Fruit fly (Drosophila melanogaster): ENCODE measurements around the gene Cyp4d1.

The Cyp4d1 gene

DNA sequence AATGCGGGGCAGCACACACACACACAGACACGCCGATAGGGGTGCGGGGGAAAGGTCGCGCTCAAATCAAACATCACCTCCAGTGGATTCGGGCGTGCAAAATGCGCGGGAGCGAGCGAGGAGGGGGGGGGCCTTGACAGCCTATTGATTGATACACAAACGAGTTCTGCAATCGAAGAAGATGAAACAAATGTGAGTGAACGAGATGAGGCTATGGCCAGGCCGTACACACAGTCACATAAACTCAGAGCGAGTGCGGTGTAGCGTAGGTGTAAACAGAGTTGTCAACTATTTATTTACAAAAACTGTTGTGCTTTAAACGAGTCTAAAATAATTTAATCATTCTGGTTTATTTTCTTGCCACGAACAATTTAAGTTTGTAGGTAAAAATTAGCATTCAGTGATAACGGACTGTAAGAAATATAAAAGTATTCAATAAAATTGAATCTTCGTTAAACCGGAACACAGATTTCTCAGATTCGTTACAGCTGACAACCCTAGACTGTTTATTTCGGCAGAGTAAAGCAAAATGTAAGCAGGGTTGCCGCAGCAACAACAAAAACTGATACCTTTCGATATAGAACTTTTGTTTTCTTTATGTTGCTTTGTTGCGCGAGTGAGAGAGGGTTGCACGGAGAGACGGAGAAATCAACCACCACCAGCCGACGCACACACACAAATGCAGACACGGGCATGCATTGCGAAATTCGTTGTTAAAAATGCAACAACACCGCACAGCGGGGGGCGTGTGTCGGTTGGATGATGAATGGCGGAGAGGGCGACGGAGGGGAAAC lies 26.8 kb downstream of the Cyp4d1 start (continued):
- TF ChIP-seq CG8119 (GFP tag; IDR thresholded peaks at IDR 0.05): peak; percentile 83
- peak; percentile 80 for TF ChIP-seq fd59A (GFP tag; optimal IDR thresholded peaks at IDR 0.05)
- TF ChIP-seq Hr39 (GFP tag; optimal IDR thresholded peaks at IDR 0.05): peak; percentile 93
- TF ChIP-seq CG6276 (GFP tag; optimal IDR thresholded peaks at IDR 0.05): peak; percentile 83
- peak; percentile 92 for TF ChIP-seq cyc (GFP tag; optimal IDR thresholded peaks at IDR 0.05)
- TF ChIP-seq CG3919 (GFP tag; optimal IDR thresholded peaks at IDR 0.05): peak; percentile 81
- peak; percentile 86 for TF ChIP-seq CG6854 (GFP tag; optimal IDR thresholded peaks at IDR 0.05)
- peak; percentile 43 for TF ChIP-seq fkh (GFP tag; optimal IDR thresholded peaks at IDR 0.05)
- peak; percentile 85 for TF ChIP-seq CG8319 (GFP tag; optimal IDR thresholded peaks at IDR 0.05)
- TF ChIP-seq dac (GFP tag; optimal IDR thresholded peaks at IDR 0.05): peak; percentile 28

DNA sequence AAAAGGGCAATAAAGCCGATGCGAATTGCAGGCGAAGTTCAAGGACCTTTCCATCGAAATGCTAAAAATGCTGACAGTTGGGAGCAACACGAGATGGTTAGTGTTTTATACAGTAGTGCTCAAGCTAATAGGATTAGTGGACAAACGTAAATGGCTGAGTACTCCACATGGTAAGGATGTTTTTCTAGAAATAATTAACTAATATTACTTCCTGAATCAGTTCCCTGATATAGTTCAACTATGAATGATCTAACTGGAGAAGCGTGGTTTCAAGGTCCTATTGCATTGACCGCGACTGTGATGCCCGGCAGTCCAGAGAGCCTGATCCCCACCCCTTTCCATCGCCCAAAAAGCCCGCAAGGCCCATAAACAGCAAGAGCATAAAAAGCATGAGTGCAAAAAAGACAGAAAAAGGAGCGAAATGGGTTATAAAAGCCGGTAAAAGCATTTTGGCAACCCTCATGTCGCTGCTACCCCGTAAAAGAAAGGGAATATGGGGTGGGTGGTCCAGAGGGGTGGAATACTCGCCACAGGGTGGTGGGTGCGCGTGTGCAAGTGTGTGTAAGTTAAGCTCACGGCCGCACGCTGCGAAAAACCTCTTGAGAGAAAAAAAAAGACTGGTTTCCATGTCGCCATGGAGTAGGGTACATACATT lies 27.6 kb downstream of the Cyp4d1 start:
- TF ChIP-seq CG8119 (GFP tag; IDR thresholded peaks at IDR 0.05) (peak; percentile 80), Met (GFP tag; optimal IDR thresholded peaks at IDR 0.05) (peak; percentile 94), CG11294 (GFP tag; IDR thresholded peaks at IDR 0.05) (no peak), salr (GFP tag; optimal IDR thresholded peaks at IDR 0.05) (peak; percentile 58 to 77), Eip78C (GFP tag) (peak; percentile 96), CG3032 (tag; optimal IDR thresholded peaks at IDR 0.05) (peak; percentile 78), OdsH (GFP tag; optimal IDR thresholded peaks at IDR 0.05) (peak; percentile 86), vri (GFP tag; optimal IDR thresholded peaks at IDR 0.05) (peak; percentile 88), esn (GFP tag; optimal IDR thresholded peaks at IDR 0.05) (peak; percentile 93), CG7368 (GFP tag; optimal IDR thresholded peaks at IDR 0.05) (peak; percentile 74), CG6808 (GFP tag; optimal IDR thresholded peaks at IDR 0.05) (peak; percentile 73), Smox (GFP tag; optimal IDR thresholded peaks at IDR 0.05) (peak; percentile 92), eg (GFP tag; IDR thresholded peaks at IDR 0.05) (peak; percentile 72), cyc (GFP tag; optimal IDR thresholded peaks at IDR 0.05) (peak; percentile 92), pdm3 (GFP tag; optimal IDR thresholded peaks at IDR 0.05) (peak; percentile 88), Blimp-1 (GFP tag; optimal IDR thresholded peaks at IDR 0.05) (peak; percentile 69), fd85E (GFP tag; optimal IDR thresholded peaks at IDR 0.05) (peak; percentile 56), svp (GFP tag) (peak; percentile 94), CG31627 (GFP tag; optimal IDR thresholded peaks at IDR 0.05) (peak; percentile 92), dsx (GFP tag; optimal IDR thresholded peaks at IDR 0.05; ENCODE audit: poor library complexity, severe bottlenecking) (peak; percentile 75), CG8632 (GFP tag; optimal IDR thresholded peaks at IDR 0.05) (peak; percentile 77), ss (GFP tag; optimal IDR thresholded peaks at IDR 0.05) (peak; percentile 57 to 69), CG10631 (GFP tag; optimal IDR thresholded peaks at IDR 0.05) (peak; percentile 83), Ets96B (tag; optimal IDR thresholded peaks at IDR 0.05) (peak; percentile 83), net (GFP tag; optimal IDR thresholded peaks at IDR 0.05) (peak; percentile 77), dac (GFP tag; optimal IDR thresholded peaks at IDR 0.05) (peak; percentile 33), acj6 (GFP tag; optimal IDR thresholded peaks at IDR 0.05) (peak; percentile 80), Sox15 (GFP tag; optimal IDR thresholded peaks at IDR 0.05) (peak; percentile 70), CG1621 (tag; optimal IDR thresholded peaks at IDR 0.05) (peak; percentile 84), CG9139 (GFP tag; optimal IDR thresholded peaks at IDR 0.05) (peak; percentile 69), Hr4 (GFP tag; optimal IDR thresholded peaks at IDR 0.05) (peak; percentile 77), CG6276 (GFP tag; optimal IDR thresholded peaks at IDR 0.05) (peak; percentile 67), Hr39 (GFP tag; optimal IDR thresholded peaks at IDR 0.05) (peak; percentile 92), CG16779 (tag; optimal IDR thresholded peaks at IDR 0.05) (peak; percentile 38), Ets21C (GFP tag; optimal IDR thresholded peaks at IDR 0.05) (peak; percentile 90), lz (GFP tag; optimal IDR thresholded peaks at IDR 0.05) (peak; percentile 91), CG6854 (GFP tag; optimal IDR thresholded peaks at IDR 0.05) (peak; percentile 88), CG6163 (GFP tag; IDR thresholded peaks at IDR 0.05) (peak; percentile 88), Sox14 (GFP tag; optimal IDR thresholded peaks at IDR 0.05) (peak; percentile 88), spab (GFP tag; optimal IDR thresholded peaks at IDR 0.05) (peak; percentile 79), topi (GFP tag; optimal IDR thresholded peaks at IDR 0.05) (peak; percentile 92), CG34406 (GFP tag; optimal IDR thresholded peaks at IDR 0.05) (peak; percentile 82)
